Fruit fly (Drosophila melanogaster) whole organism, embryonic: ENCODE data around the gene Sb.
A peak's percentile ranks its signal among the peaks of the same experiment; 100 is the strongest.

Experiments
- Awh ChIP-seq: fragments of 200-800 bp; sonication (Bioruptor generic); IDR thresholded peaks from 2 replicates; pipeline ENCODE4, ENCODE4 v1.3.6; 2022; ENCODE audit warnings: missing biosample characterization, missing genetic modification characterization
- B-H2 ChIP-seq: fragments of 200-800 bp; sonication (Bioruptor generic); optimal IDR thresholded peaks from 2 replicates; lab custom pipeline; 2018; ENCODE audit warnings: missing biosample characterization, mild to moderate bottlenecking, missing genetic modification characterization
- Bgb ChIP-seq: fragments of 200-800 bp; sonication (Bioruptor generic); IDR thresholded peaks from 2 replicates; pipeline ENCODE4 v1.3.6; 2022; ENCODE audit warnings: missing biosample characterization, missing genetic modification characterization; ENCODE audit not compliant: partially characterized antibody
- CG10267 ChIP-seq: fragments of 200-800 bp; sonication (Bioruptor generic); optimal IDR thresholded peaks from 2 replicates; lab custom pipeline; 2018; ENCODE audit warnings: missing biosample characterization, mild to moderate bottlenecking, missing genetic modification characterization, moderate library complexity
- CG10321 ChIP-seq: fragments of 200-800 bp; sonication (Bioruptor generic); IDR thresholded peaks from 2 replicates; pipeline ENCODE4 v1.3.6; 2022; ENCODE audit warnings: missing biosample characterization, missing genetic modification characterization
- CG12744 ChIP-seq: fragments of 200-800 bp; sonication (Bioruptor generic); optimal IDR thresholded peaks from 2 replicates; lab custom pipeline; 2016; ENCODE audit warnings: missing biosample characterization, missing genetic modification characterization
- CG13624 ChIP-seq: fragments of 200-800 bp; sonication (Bioruptor generic); optimal IDR thresholded peaks from 2 replicates; lab custom pipeline; 2016; ENCODE audit warnings: missing biosample characterization, missing genetic modification characterization
- CG15696 ChIP-seq: fragments of 200-800 bp; sonication (Bioruptor generic); optimal IDR thresholded peaks from 2 replicates; lab custom pipeline; 2019; ENCODE audit warnings: missing biosample characterization, mild to moderate bottlenecking, missing genetic modification characterization, moderate library complexity
- CG1603 ChIP-seq: fragments of 200-800 bp; sonication (Bioruptor generic); optimal IDR thresholded peaks from 2 replicates; lab custom pipeline; 2019; ENCODE audit warnings: missing biosample characterization, mild to moderate bottlenecking, missing genetic modification characterization, moderate library complexity
- CG17802 ChIP-seq: fragments of 200-800 bp; sonication (Bioruptor generic); optimal IDR thresholded peaks from 2 replicates; lab custom pipeline; 2018; ENCODE audit warnings: missing biosample characterization, mild to moderate bottlenecking, missing genetic modification characterization, moderate library complexity
- CG1832 ChIP-seq: fragments of 200-800 bp; sonication (Bioruptor generic); optimal IDR thresholded peaks from 2 replicates; lab custom pipeline; 2017; ENCODE audit warnings: missing biosample characterization, mild to moderate bottlenecking, missing genetic modification characterization, inconsistent platforms
- CG2875 ChIP-seq: fragments of 200-800 bp; sonication (Bioruptor generic); optimal IDR thresholded peaks from 2 replicates; lab custom pipeline; 2017; ENCODE audit warnings: missing biosample characterization, mild to moderate bottlenecking, missing genetic modification characterization, missing genetic modification reagents
- CG4360 ChIP-seq: fragments of 200-800 bp; sonication (Bioruptor generic); IDR thresholded peaks from 2 replicates; pipeline ENCODE4 v1.3.6; 2022; ENCODE audit warnings: missing biosample characterization, missing genetic modification characterization
- CG4617 ChIP-seq: fragments of 200-800 bp; sonication (Bioruptor generic); optimal IDR thresholded peaks from 3 replicates; lab custom pipeline; 2016; ENCODE audit warnings: missing biosample characterization, missing genetic modification characterization, borderline replicate concordance
- CG7839 ChIP-seq: fragments of 200-800 bp; sonication (Bioruptor generic); optimal IDR thresholded peaks from 3 replicates; lab custom pipeline; 2018; ENCODE audit warnings: missing biosample characterization, mild to moderate bottlenecking, missing genetic modification characterization, moderate library complexity
- CG7987 ChIP-seq: fragments of 200-800 bp; sonication (Bioruptor generic); optimal IDR thresholded peaks from 2 replicates; lab custom pipeline; 2018; ENCODE audit warnings: missing biosample characterization, mild to moderate bottlenecking, missing genetic modification characterization, moderate library complexity
- CG9932 ChIP-seq: fragments of 200-800 bp; sonication (Bioruptor generic); IDR thresholded peaks from 2 replicates; pipeline ENCODE4 v1.3.6; 2022; ENCODE audit warnings: missing biosample characterization, missing genetic modification characterization
- D19A ChIP-seq: fragments of 200-800 bp; optimal IDR thresholded peaks from 3 replicates; lab custom pipeline; 2019; ENCODE audit warnings: missing biosample characterization, mild to moderate bottlenecking, missing genetic modification characterization, moderate library complexity
- ERR ChIP-seq: fragments of 200-800 bp; sonication (Bioruptor generic); optimal IDR thresholded peaks from 2 replicates; lab custom pipeline; 2016; ENCODE audit warnings: missing biosample characterization, missing genetic modification characterization
- Hey ChIP-seq: fragments of 200-800 bp; sonication (Bioruptor generic); optimal IDR thresholded peaks from 3 replicates; lab custom pipeline; 2018; ENCODE audit warnings: missing biosample characterization, mild to moderate bottlenecking, missing genetic modification characterization
- Hr78 ChIP-seq, 2 experiments: fragments of 200-800 bp in 1 of 2; fragments of >200 bp in 1 of 2; sonication (Bioruptor generic) in 1 of 2; optimal IDR thresholded peaks; 2 replicates each; lab custom pipeline; 2017 to 2019; ENCODE audit warnings: missing biosample characterization in 2 of 2, missing genetic modification characterization in 2 of 2, mild to moderate bottlenecking in 1 of 2, moderate library complexity in 1 of 2
- MBD-R2 ChIP-seq: fragments of 200-800 bp; sonication (Bioruptor generic); IDR thresholded peaks from 2 replicates; pipeline ENCODE4 v1.3.6; 2022; ENCODE audit warnings: missing biosample characterization, missing genetic modification characterization
- Stat92E ChIP-seq, 3 experiments: fragments of >200 bp in 2 of 3; fragments of 200-800 bp in 1 of 3; sonication (Bioruptor generic) in 1 of 3; optimal IDR thresholded peaks; 2 replicates each; lab custom pipeline; 2017 to 2019; ENCODE audit warnings: missing biosample characterization in 3 of 3, missing genetic modification characterization in 3 of 3, mild to moderate bottlenecking in 1 of 3, moderate library complexity in 1 of 3
- YL-1 ChIP-seq: fragments of 200-800 bp; sonication (Bioruptor generic); optimal IDR thresholded peaks from 3 replicates; lab custom pipeline; 2017; ENCODE audit warnings: missing biosample characterization, mild to moderate bottlenecking, missing genetic modification characterization
- chif ChIP-seq, 2 experiments: fragments of 200-800 bp; sonication (Bioruptor generic); optimal IDR thresholded peaks; 3 replicates each; lab custom pipeline; 2016; ENCODE audit warnings: missing biosample characterization in 2 of 2, missing genetic modification characterization in 2 of 2
- ci ChIP-seq: fragments of 200-800 bp; sonication (Bioruptor generic); IDR thresholded peaks from 3 replicates; pipeline ENCODE4 v1.3.6; 2022; ENCODE audit warnings: missing biosample characterization, missing genetic modification characterization
- corto ChIP-seq: fragments of 200-800 bp; sonication (Bioruptor generic); optimal IDR thresholded peaks from 2 replicates; lab custom pipeline; 2016; ENCODE audit warnings: missing biosample characterization, mild to moderate bottlenecking, missing genetic modification characterization, moderate library complexity
- crp ChIP-seq, 2 experiments: fragments of 200-800 bp; sonication (Bioruptor generic); optimal IDR thresholded peaks; 2 replicates in 1 of 2; 3 replicates in 1 of 2; lab custom pipeline; 2017; ENCODE audit warnings: missing biosample characterization in 2 of 2, missing genetic modification characterization in 2 of 2, mild to moderate bottlenecking in 1 of 2, moderate library complexity in 1 of 2
- cwo ChIP-seq: fragments of 200-800 bp; sonication (Bioruptor generic); optimal IDR thresholded peaks from 3 replicates; lab custom pipeline; 2017; ENCODE audit warnings: missing biosample characterization, missing genetic modification characterization, mild to moderate bottlenecking, moderate library complexity, missing genetic modification reagents
- dysf ChIP-seq: fragments of 200-800 bp; sonication (Bioruptor generic); IDR thresholded peaks from 3 replicates; pipeline ENCODE4 v1.3.6; 2022; ENCODE audit warnings: missing biosample characterization, missing genetic modification characterization
- ems ChIP-seq: fragments of 200-800 bp; sonication (Bioruptor generic); optimal IDR thresholded peaks from 3 replicates; lab custom pipeline; 2016; ENCODE audit warnings: missing biosample characterization, missing genetic modification characterization
- fu2 ChIP-seq: fragments of 200-800 bp; sonication (Bioruptor generic); optimal IDR thresholded peaks from 2 replicates; lab custom pipeline; 2016; ENCODE audit warnings: missing biosample characterization, missing genetic modification characterization
- gce ChIP-seq: fragments of 200-800 bp; sonication (Bioruptor generic); IDR thresholded peaks from 3 replicates; pipeline ENCODE4 v1.3.6; 2022; ENCODE audit warnings: missing biosample characterization, missing genetic modification characterization
- gro ChIP-seq: fragments of 200-800 bp; sonication (Bioruptor generic); optimal IDR thresholded peaks from 2 replicates; lab custom pipeline; 2016; ENCODE audit warnings: missing biosample characterization, missing genetic modification characterization
- ham ChIP-seq: fragments of 200-800 bp; sonication (Bioruptor generic); IDR thresholded peaks from 2 replicates; pipeline ENCODE4 v1.3.6; 2022; ENCODE audit warnings: missing biosample characterization, missing genetic modification characterization
- her ChIP-seq: fragments of 200-800 bp; sonication (Bioruptor generic); optimal IDR thresholded peaks from 2 replicates; lab custom pipeline; 2016; ENCODE audit warnings: missing biosample characterization, missing genetic modification characterization
- lbe ChIP-seq: fragments of 200-800 bp; sonication (Bioruptor generic); optimal IDR thresholded peaks from 2 replicates; lab custom pipeline; 2016; ENCODE audit warnings: missing biosample characterization, mild to moderate bottlenecking, missing genetic modification characterization
- nau ChIP-seq: fragments of 200-800 bp; sonication (Bioruptor generic); optimal IDR thresholded peaks from 3 replicates; lab custom pipeline; 2017; ENCODE audit warnings: missing biosample characterization, mild to moderate bottlenecking, missing genetic modification characterization, missing genetic modification reagents
- pfk ChIP-seq: fragments of 200-800 bp; sonication (Bioruptor generic); optimal IDR thresholded peaks from 2 replicates; lab custom pipeline; 2018; ENCODE audit warnings: missing biosample characterization, mild to moderate bottlenecking, missing genetic modification characterization, moderate library complexity
- rib ChIP-seq: fragments of 200-800 bp; sonication (Bioruptor generic); IDR thresholded peaks from 2 replicates; pipeline ENCODE4 v1.3.6; 2022; ENCODE audit warnings: missing biosample characterization, missing genetic modification characterization
- salm ChIP-seq: fragments of 200-800 bp; sonication (Bioruptor generic); optimal IDR thresholded peaks from 2 replicates; lab custom pipeline; 2018; ENCODE audit warnings: missing biosample characterization, mild to moderate bottlenecking, missing genetic modification characterization
- shn ChIP-seq: fragments of 200-800 bp; sonication (Bioruptor generic); optimal IDR thresholded peaks from 3 replicates; lab custom pipeline; 2016; ENCODE audit warnings: missing biosample characterization, missing genetic modification characterization
- sna ChIP-seq: fragments of 200-800 bp; sonication (Bioruptor generic); IDR thresholded peaks from 2 replicates; pipeline ENCODE4 v1.3.6; 2022; ENCODE audit warnings: missing biosample characterization, missing genetic modification characterization; ENCODE audit not compliant: partially characterized antibody
- stc ChIP-seq: fragments of 200-800 bp; sonication (Bioruptor generic); IDR thresholded peaks from 2 replicates; pipeline ENCODE4 v1.3.6; 2022; ENCODE audit warnings: missing biosample characterization, missing genetic modification characterization
- tll ChIP-seq, 2 experiments: fragments of 200-800 bp in 1 of 2; fragments of >200 bp in 1 of 2; sonication (Bioruptor generic) in 1 of 2; optimal IDR thresholded peaks; 2 replicates each; lab custom pipeline; 2017 to 2019; ENCODE audit warnings: missing biosample characterization in 2 of 2, missing genetic modification characterization in 2 of 2, mild to moderate bottlenecking in 1 of 2, moderate library complexity in 1 of 2
- zen2 ChIP-seq: fragments of 200-800 bp; sonication (Bioruptor generic); IDR thresholded peaks from 3 replicates; pipeline ENCODE4 v1.3.6; 2022; ENCODE audit warnings: missing biosample characterization, missing genetic modification characterization; ENCODE audit not compliant: partially characterized antibody

The Sb gene

dm6 chr3R:16099268-16100240 lies 16.4 kb upstream of the Sb start (continued):
- TF ChIP-seq Hr78 (GFP tag; optimal IDR thresholded peaks at IDR 0.05; lab: Kevin White, UChicago): peak; percentile 69 to 91
- peak; percentile 71 for TF ChIP-seq lbe (GFP tag; lab: Kevin White, UChicago)
- peak; percentile 28 for TF ChIP-seq CG2875 (GFP tag; lab: Kevin White, UChicago)
- TF ChIP-seq nau: peak; percentile 16
- no peak for TF ChIP-seq salm (tag; lab: Kevin White, UChicago)
- no peak for TF ChIP-seq CG1603 (tag; lab: Kevin White, UChicago)
- no peak for TF ChIP-seq fu2 (GFP tag; lab: Kevin White, UChicago)
- TF ChIP-seq tll (GFP tag; optimal IDR thresholded peaks at IDR 0.05; lab: Kevin White, UChicago): peak in 1 of 2 experiments; percentile 63
- peak; percentile 10 for TF ChIP-seq her
- peak; percentile 6 for TF ChIP-seq corto (GFP tag; lab: Kevin White, UChicago)
- TF ChIP-seq CG15696 (tag; lab: Kevin White, UChicago): peak; percentile 2
- TF ChIP-seq cwo (GFP tag; lab: Kevin White, UChicago): peak; percentile 51
- TF ChIP-seq sna (GFP tag; lab: Robert Waterston, UW): peak; percentile 17; the same call in 1 of the 2 replicates
- no peak for TF ChIP-seq pfk (GFP tag; lab: Kevin White, UChicago)
- TF ChIP-seq gro: peak; percentile 22
- TF ChIP-seq ci (GFP tag; lab: Robert Waterston, UW): peak; percentile 63; the same call in 1 of the 3 replicates
- TF ChIP-seq chif (GFP tag; optimal IDR thresholded peaks at IDR 0.05; lab: Kevin White, UChicago): peak in 1 of 2 experiments; percentile 7
- TF ChIP-seq CG13624: peak; percentile 2
- peak in 1 of 2 experiments; percentile 4 for TF ChIP-seq crp (GFP tag; optimal IDR thresholded peaks at IDR 0.05; lab: Kevin White, UChicago)
- TF ChIP-seq CG12744 (GFP tag; lab: Kevin White, UChicago): peak; percentile 45
- peak; percentile 11 for TF ChIP-seq B-H2 (GFP tag; lab: Kevin White, UChicago)
- no peak for TF ChIP-seq gce (GFP tag; lab: Robert Waterston, UW)
- TF ChIP-seq CG7839: no peak
- peak; percentile 51 for TF ChIP-seq shn
- peak; percentile 83 for TF ChIP-seq CG1832 (GFP tag; lab: Kevin White, UChicago)
- peak; percentile 87 for TF ChIP-seq rib
- peak; percentile 19; the same call in 1 of the 2 replicates for TF ChIP-seq Awh (GFP tag; lab: Robert Waterston, UW)
- TF ChIP-seq CG7987 (GFP tag; lab: Kevin White, UChicago): peak; percentile 52
- peak; percentile 43 for TF ChIP-seq CG4617 (GFP tag; lab: Kevin White, UChicago)
- TF ChIP-seq Stat92E (GFP tag; optimal IDR thresholded peaks at IDR 0.05; lab: Kevin White, UChicago): peak in 2 of 3 experiments; percentile 32 to 94
- peak; percentile 7 for TF ChIP-seq CG17802 (tag; lab: Kevin White, UChicago)
- TF ChIP-seq D19A (tag; lab: Kevin White, UChicago): peak; percentile 26
- TF ChIP-seq CG10267: no peak
- peak; percentile 16; the same call in 1 of the 2 replicates for TF ChIP-seq stc (GFP tag; lab: Robert Waterston, UW)
- peak; percentile 36 for TF ChIP-seq MBD-R2 (GFP tag; lab: Robert Waterston, UW)
- TF ChIP-seq CG10321 (GFP tag; lab: Robert Waterston, UW): peak; percentile 81
- peak; percentile 6 for TF ChIP-seq YL-1 (GFP tag; lab: Kevin White, UChicago)
- TF ChIP-seq Bgb (GFP tag; lab: Robert Waterston, UW): peak; percentile 65; the same call in 1 of the 2 replicates
- peak; percentile 100 for TF ChIP-seq CG4360 (GFP tag; lab: Robert Waterston, UW)
- no peak for TF ChIP-seq ERR
- TF ChIP-seq zen2 (GFP tag; lab: Robert Waterston, UW): peak; percentile 5; the same call in 1 of the 3 replicates
- 0 out of 3 replicates have a peak, but pooled peaks have one; percentile 10 for TF ChIP-seq dysf (GFP tag; lab: Robert Waterston, UW)
- peak; percentile 4 for TF ChIP-seq ems (GFP tag; lab: Kevin White, UChicago)
- peak; percentile 92 for TF ChIP-seq Hey (tag; lab: Kevin White, UChicago)
- no peak for TF ChIP-seq ham
- no peak for TF ChIP-seq CG9932
